Fruit fly (Drosophila melanogaster): ENCODE data around the gene Rrp1.

Rrp1 gene

dm6 chr2L:2944509-2944908 is 27.8 kb downstream of the Rrp1 start (continued):
- no peak for TF ChIP-seq Blimp-1 (GFP tag; optimal IDR thresholded peaks at IDR 0.05)
- no peak for TF ChIP-seq salr (GFP tag; optimal IDR thresholded peaks at IDR 0.05)
- TF ChIP-seq CG11294 (GFP tag; IDR thresholded peaks at IDR 0.05) = no peak
- TF ChIP-seq Sox14 (GFP tag; optimal IDR thresholded peaks at IDR 0.05) = peak; percentile 49
- peak; percentile 21 for TF ChIP-seq cyc (GFP tag; optimal IDR thresholded peaks at IDR 0.05)
- no peak for TF ChIP-seq vri (GFP tag; optimal IDR thresholded peaks at IDR 0.05)
- TF ChIP-seq CG31627 (GFP tag; optimal IDR thresholded peaks at IDR 0.05) = peak; percentile 55

dm6 chr2L:2942639-2943038 is 29.7 kb downstream of the Rrp1 start:
- TF ChIP-seq OdsH (GFP tag; optimal IDR thresholded peaks at IDR 0.05) = peak; percentile 20
- TF ChIP-seq Hr4 (GFP tag; optimal IDR thresholded peaks at IDR 0.05) = peak; percentile 45
- TF ChIP-seq CG11294 (GFP tag; IDR thresholded peaks at IDR 0.05) = no peak
- TF ChIP-seq Eip93F (GFP tag; optimal IDR thresholded peaks at IDR 0.05) = no peak
- no peak for TF ChIP-seq spab (GFP tag; optimal IDR thresholded peaks at IDR 0.05)
- no peak for TF ChIP-seq Sox15 (GFP tag; optimal IDR thresholded peaks at IDR 0.05)
- peak; percentile 76 for TF ChIP-seq Eip78C (GFP tag)
- TF ChIP-seq Eip75B (GFP tag; optimal IDR thresholded peaks at IDR 0.05) = no peak
- TF ChIP-seq salr (GFP tag; optimal IDR thresholded peaks at IDR 0.05) = no peak
- TF ChIP-seq CG15336 (GFP tag; IDR thresholded peaks at IDR 0.05) = peak; percentile 24; the same call in 1 of the 2 replicates
- no peak for TF ChIP-seq Ets21C (GFP tag; optimal IDR thresholded peaks at IDR 0.05)
- no peak for TF ChIP-seq vri (GFP tag; optimal IDR thresholded peaks at IDR 0.05)
- peak; percentile 11 for TF ChIP-seq acj6 (GFP tag; optimal IDR thresholded peaks at IDR 0.05)
- TF ChIP-seq eg (GFP tag; IDR thresholded peaks at IDR 0.05) = 0 out of 3 replicates have a peak, but pooled peaks have one; percentile 16
- no peak for TF ChIP-seq CG3032 (tag; optimal IDR thresholded peaks at IDR 0.05)
- peak; percentile 6 for TF ChIP-seq CG8319 (GFP tag; optimal IDR thresholded peaks at IDR 0.05)
- no peak for TF ChIP-seq net (GFP tag; optimal IDR thresholded peaks at IDR 0.05)
- peak; percentile 38; the same call in 1 of the 3 replicates for TF ChIP-seq CG6163 (GFP tag; IDR thresholded peaks at IDR 0.05)
- no peak for TF ChIP-seq Ets96B (tag; optimal IDR thresholded peaks at IDR 0.05)
- no peak for TF ChIP-seq CG1621 (tag; optimal IDR thresholded peaks at IDR 0.05)
- no peak for TF ChIP-seq CG6854 (GFP tag; optimal IDR thresholded peaks at IDR 0.05)
- TF ChIP-seq CG32006 (GFP tag; optimal IDR thresholded peaks at IDR 0.05) = peak; percentile 50
- no peak for TF ChIP-seq CG7368 (GFP tag; optimal IDR thresholded peaks at IDR 0.05)
- TF ChIP-seq CG11902 (GFP tag; optimal IDR thresholded peaks at IDR 0.05) = no peak
- no peak for TF ChIP-seq CG8119 (GFP tag; IDR thresholded peaks at IDR 0.05)
- TF ChIP-seq CG10669 (GFP tag; optimal IDR thresholded peaks at IDR 0.05) = peak; percentile 5
- TF ChIP-seq Smox (GFP tag; optimal IDR thresholded peaks at IDR 0.05) = no peak
- TF ChIP-seq CG3919 (GFP tag; optimal IDR thresholded peaks at IDR 0.05) = peak; percentile 2
- no peak for TF ChIP-seq CG16779 (tag; optimal IDR thresholded peaks at IDR 0.05)
- TF ChIP-seq Gug (GFP tag; IDR thresholded peaks at IDR 0.05) = 0 out of 2 replicates have a peak, but pooled peaks have one; percentile 38
- TF ChIP-seq Sox14 (GFP tag; optimal IDR thresholded peaks at IDR 0.05) = no peak
- TF ChIP-seq CG6792 (GFP tag; optimal IDR thresholded peaks at IDR 0.05) = no peak
- TF ChIP-seq cyc (GFP tag; optimal IDR thresholded peaks at IDR 0.05) = no peak
- no peak for TF ChIP-seq Met (GFP tag; optimal IDR thresholded peaks at IDR 0.05)
- no peak for TF ChIP-seq fd85E (GFP tag; optimal IDR thresholded peaks at IDR 0.05)
- TF ChIP-seq CG34406 (GFP tag; optimal IDR thresholded peaks at IDR 0.05) = no peak
- TF ChIP-seq Hr39 (GFP tag; optimal IDR thresholded peaks at IDR 0.05) = peak; percentile 4
- TF ChIP-seq CG4318 (GFP tag; optimal IDR thresholded peaks at IDR 0.05) = no peak
- no peak for TF ChIP-seq CG11762 (GFP tag; optimal IDR thresholded peaks at IDR 0.05; ENCODE audit: insufficient read depth)
- TF ChIP-seq lz (GFP tag; optimal IDR thresholded peaks at IDR 0.05) = no peak
- TF ChIP-seq esn (GFP tag; optimal IDR thresholded peaks at IDR 0.05) = no peak
- TF ChIP-seq achi (GFP tag; optimal IDR thresholded peaks at IDR 0.05) = peak; percentile 17
- peak; percentile 14 for TF ChIP-seq pdm3 (GFP tag; optimal IDR thresholded peaks at IDR 0.05)
- TF ChIP-seq fd59A (GFP tag; optimal IDR thresholded peaks at IDR 0.05) = peak; percentile 13
- TF ChIP-seq CG10631 (GFP tag; optimal IDR thresholded peaks at IDR 0.05) = peak; percentile 4
- TF ChIP-seq ss (GFP tag; optimal IDR thresholded peaks at IDR 0.05) = no peak
- TF ChIP-seq CG8632 (GFP tag; optimal IDR thresholded peaks at IDR 0.05) = no peak
- TF ChIP-seq dsx (GFP tag; optimal IDR thresholded peaks at IDR 0.05; ENCODE audit: poor library complexity, severe bottlenecking) = no peak

Measured in whole organism, prepupa.